Worm (Caenorhabditis elegans): ENCODE data around the gene dyla-1.
A peak's percentile ranks its signal among the peaks of the same experiment; 100 is the strongest.

Gene dyla-1

ce11 chrX:16808526-16808925 lies 32.3 kb upstream of the dyla-1 start:
- TF ChIP-seq C34F6.9 (tag; optimal IDR thresholded peaks at IDR 0.05) (no peak), ceh-82 (tag; optimal IDR thresholded peaks at IDR 0.05) (no peak), ztf-1 (GFP tag; conservative IDR thresholded peaks at IDR 0.05) (no peak), nhr-21 (tag; optimal IDR thresholded peaks at IDR 0.05) (no peak)

ce11 chrX:16809689-16810088 lies 31.1 kb upstream of the dyla-1 start:
- TF ChIP-seq aly-2 (tag; optimal IDR thresholded peaks at IDR 0.05) (no peak), Y55F3AM.14 (GFP tag; optimal IDR thresholded peaks at IDR 0.05) (no peak), dmd-4 (tag; optimal IDR thresholded peaks at IDR 0.05) (no peak), nhr-237 (tag; optimal IDR thresholded peaks at IDR 0.05) (no peak), nhr-6 (tag; optimal IDR thresholded peaks at IDR 0.05) (no peak), lin-11 (tag; optimal IDR thresholded peaks at IDR 0.05) (no peak), fos-1 (tag; optimal IDR thresholded peaks at IDR 0.05) (no peak), ceh-16 (tag; optimal IDR thresholded peaks at IDR 0.05) (no peak), F13H6.1 (tag; optimal IDR thresholded peaks at IDR 0.05) (no peak), egl-27 (tag; optimal IDR thresholded peaks at IDR 0.05) (no peak), alr-1 (tag; optimal IDR thresholded peaks at IDR 0.05) (no peak), lsy-2 (tag; optimal IDR thresholded peaks at IDR 0.05) (no peak), mdl-1 (tag; optimal IDR thresholded peaks at IDR 0.05) (no peak)

ce11 chrX:16811974-16812373 lies 28.9 kb upstream of the dyla-1 start:
- peak; percentile 12 for TF ChIP-seq sma-9 (GFP tag; optimal IDR thresholded peaks at IDR 0.05)
- TF ChIP-seq sma-9 (tag; optimal IDR thresholded peaks at IDR 0.05), result no peak
- peak; percentile 50 for TF ChIP-seq F13H6.1 (tag; optimal IDR thresholded peaks at IDR 0.05)
- TF ChIP-seq elt-3 (tag; optimal IDR thresholded peaks at IDR 0.05), result no peak

DNA sequence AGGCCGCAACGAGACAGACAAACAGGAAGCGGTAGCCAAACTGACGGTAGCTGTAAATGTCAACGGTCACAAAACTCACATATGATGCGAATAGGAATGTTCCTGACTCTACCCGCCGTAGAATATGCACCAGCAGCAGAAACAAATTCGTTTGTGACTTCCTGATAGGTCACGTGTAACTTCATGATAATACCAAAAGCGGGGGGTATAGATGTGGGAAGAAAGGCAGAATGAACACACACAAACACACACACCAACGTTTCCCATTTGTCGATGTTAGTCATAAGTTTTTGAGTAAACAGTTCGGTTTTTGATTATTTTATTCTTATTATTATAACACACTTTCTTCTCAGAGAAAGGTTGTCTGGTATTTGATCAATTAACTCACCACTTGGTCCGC lies 27.7 kb upstream of the dyla-1 start:
- TF ChIP-seq sma-9 (GFP tag; optimal IDR thresholded peaks at IDR 0.05), result peak; percentile 61
- no peak for TF ChIP-seq sma-9 (tag; optimal IDR thresholded peaks at IDR 0.05)
- no peak for TF ChIP-seq Y55F3AM.14 (GFP tag; optimal IDR thresholded peaks at IDR 0.05)
- no peak for TF ChIP-seq gmeb-1 (tag; optimal IDR thresholded peaks at IDR 0.05)
- TF ChIP-seq ceh-16 (tag; optimal IDR thresholded peaks at IDR 0.05), result no peak
- no peak for TF ChIP-seq unc-39 (tag; optimal IDR thresholded peaks at IDR 0.05)
- TF ChIP-seq F13H6.1 (tag; optimal IDR thresholded peaks at IDR 0.05), result peak; percentile 45
- TF ChIP-seq crh-2 (tag; optimal IDR thresholded peaks at IDR 0.05), result peak; percentile 32
- no peak for TF ChIP-seq nhr-10 (tag; optimal IDR thresholded peaks at IDR 0.05)
- no peak for TF ChIP-seq nhr-23 (tag; optimal IDR thresholded peaks at IDR 0.05)
- TF ChIP-seq nhr-12 (tag; optimal IDR thresholded peaks at IDR 0.05), result no peak
- TF ChIP-seq lin-39 (tag; optimal IDR thresholded peaks at IDR 0.05), result no peak
- TF ChIP-seq blmp-1 (tag; optimal IDR thresholded peaks at IDR 0.05; ENCODE audit: insufficient read depth), result no peak
- peak; percentile 38 for TF ChIP-seq fos-1 (tag; optimal IDR thresholded peaks at IDR 0.05)
- TF ChIP-seq lin-13 (GFP tag; optimal IDR thresholded peaks at IDR 0.05), result no peak
- no peak for TF ChIP-seq nhr-129 (tag; optimal IDR thresholded peaks at IDR 0.05)
- no peak for TF ChIP-seq skn-1 (tag; optimal IDR thresholded peaks at IDR 0.05)
- TF ChIP-seq zag-1 (tag; optimal IDR thresholded peaks at IDR 0.05), result no peak

- TF ChIP-seq mab-5 (tag; optimal IDR thresholded peaks at IDR 0.05), result no peak
- TF ChIP-seq nhr-21 (tag; optimal IDR thresholded peaks at IDR 0.05), result peak; percentile 16
- peak; percentile 3 for TF ChIP-seq nhr-25 (tag; optimal IDR thresholded peaks at IDR 0.05)
- TF ChIP-seq snpc-4 (tag; optimal IDR thresholded peaks at IDR 0.05), result no peak
- TF ChIP-seq lsy-2 (tag; optimal IDR thresholded peaks at IDR 0.05), result peak in 1 of 2 experiments; percentile 20
- TF ChIP-seq ama-1 (optimal IDR thresholded peaks at IDR 0.05), result no peak
- peak; percentile 38 for TF ChIP-seq unc-55 (GFP tag; optimal IDR thresholded peaks at IDR 0.05)
- TF ChIP-seq ceh-16 (tag; optimal IDR thresholded peaks at IDR 0.05), result peak; percentile 40
- TF ChIP-seq sma-3 (GFP tag; optimal IDR thresholded peaks at IDR 0.05), result peak; percentile 28
- no peak for TF ChIP-seq nhr-23 (tag; optimal IDR thresholded peaks at IDR 0.05)
- peak; percentile 64 for TF ChIP-seq fos-1 (tag; optimal IDR thresholded peaks at IDR 0.05)
- no peak for TF ChIP-seq nhr-6 (tag; optimal IDR thresholded peaks at IDR 0.05)
- peak; percentile 14 for TF ChIP-seq F13H6.1 (tag; optimal IDR thresholded peaks at IDR 0.05)
- TF ChIP-seq nhr-129 (tag; optimal IDR thresholded peaks at IDR 0.05), result peak; percentile 49
- TF ChIP-seq C34F6.9 (tag; optimal IDR thresholded peaks at IDR 0.05), result peak; percentile 45
Observed at ce11 chrX:16813606-16814330, 27.1 kb upstream of the dyla-1 start, which contains the start of gene cas-1. Gene cas-1 (minus strand): TSS chrX:16813656.

Measured in whole organism, L2 larva.